Worm (Caenorhabditis elegans) whole organism, mixed stage, embryonic: ENCODE results near the gene F40F8.4.

Experiments used
- blmp-1 ChIP-seq: fragments of 150-350 bp; optimal IDR thresholded peaks from 2 replicates; lab custom pipeline; 2014; ENCODE audit warnings: missing biosample characterization, missing genetic modification characterization
- elt-1 ChIP-seq: sonication (generic microtip); optimal IDR thresholded peaks from 2 replicates; lab custom pipeline; 2017; ENCODE audit warnings: missing genetic modification characterization, mild to moderate bottlenecking, missing compliant biosample characterization, antibody characterized with exemption, moderate library complexity, borderline replicate concordance; ENCODE audit not compliant: insufficient read depth
- elt-3 ChIP-seq: fragments of 150-350 bp; optimal IDR thresholded peaks from 2 replicates; lab custom pipeline; 2014; ENCODE audit warnings: missing biosample characterization, missing genetic modification characterization
- ham-2 ChIP-seq: fragments of 200-800 bp; sonication (Bioruptor generic); optimal IDR thresholded peaks from 2 replicates; lab custom pipeline; 2018; ENCODE audit warnings: mild to moderate bottlenecking, missing genetic modification characterization, missing compliant biosample characterization
- lin-13 ChIP-seq: fragments of 150-350 bp; optimal IDR thresholded peaks from 2 replicates; lab custom pipeline; 2014; ENCODE audit warnings: missing biosample characterization, missing genetic modification characterization
- lsy-2 ChIP-seq: fragments of 150-350 bp; optimal IDR thresholded peaks from 2 replicates; lab custom pipeline; 2014; ENCODE audit warnings: missing biosample characterization, missing genetic modification characterization
- nhr-12 ChIP-seq: fragments of 150-350 bp; optimal IDR thresholded peaks from 2 replicates; lab custom pipeline; 2014; ENCODE audit warnings: missing biosample characterization, missing genetic modification characterization
- nhr-2 ChIP-seq: fragments of 150-350 bp; optimal IDR thresholded peaks from 2 replicates; lab custom pipeline; 2014; ENCODE audit warnings: missing biosample characterization, missing genetic modification characterization
- nhr-237 ChIP-seq: fragments of 150-350 bp; optimal IDR thresholded peaks from 2 replicates; lab custom pipeline; 2014; ENCODE audit warnings: missing biosample characterization, missing genetic modification characterization
- nhr-28 ChIP-seq: fragments of 150-350 bp; optimal IDR thresholded peaks from 2 replicates; lab custom pipeline; 2014; ENCODE audit warnings: missing biosample characterization, missing genetic modification characterization
- pha-4 ChIP-seq: fragments of 150-350 bp; optimal IDR thresholded peaks from 2 replicates; lab custom pipeline; 2018; ENCODE audit warnings: missing biosample characterization, missing genetic modification reagents, missing genetic modification characterization
- unc-120 ChIP-seq: sonication (generic microtip); optimal IDR thresholded peaks from 2 replicates; lab custom pipeline; 2017; ENCODE audit warnings: missing genetic modification characterization, missing compliant biosample characterization; ENCODE audit not compliant: poor library complexity, severe bottlenecking
- unc-39 ChIP-seq: fragments of 150-350 bp; optimal IDR thresholded peaks from 2 replicates; lab custom pipeline; 2014; ENCODE audit warnings: missing biosample characterization, missing genetic modification characterization
- ztf-11 ChIP-seq: fragments of 150-350 bp; optimal IDR thresholded peaks from 2 replicates; lab custom pipeline; 2014; ENCODE audit warnings: missing biosample characterization, missing genetic modification characterization

DNA sequence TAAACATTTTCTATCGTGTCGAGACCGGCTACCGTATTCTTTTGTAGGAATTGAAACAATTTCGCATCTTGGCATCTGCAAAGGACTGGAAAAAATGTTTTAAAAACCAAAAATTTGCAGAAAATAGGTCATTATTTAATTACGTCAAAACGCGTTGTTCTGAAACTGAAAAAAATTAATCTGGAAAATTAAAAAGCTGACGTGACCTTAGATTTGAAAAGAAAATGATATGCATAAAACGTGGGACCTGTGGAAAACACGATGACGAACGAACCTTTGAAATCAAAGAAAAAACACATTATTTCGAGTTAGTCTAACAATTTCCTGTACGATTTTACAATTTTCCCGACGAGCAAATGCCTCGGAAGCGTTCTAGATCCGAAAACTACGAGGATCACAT, 35.9 kb downstream of the F40F8.4 start, which contains the start of gene C09H10.9:
- TF ChIP-seq lin-13 (tag; lab: Kevin White, UChicago), result no peak
- TF ChIP-seq unc-39 (tag; lab: Kevin White, UChicago), result no peak
- TF ChIP-seq elt-3, result no peak
- TF ChIP-seq blmp-1 (tag; lab: Kevin White, UChicago), result no peak
- no peak for TF ChIP-seq nhr-28 (tag; lab: Kevin White, UChicago)
- no peak for TF ChIP-seq pha-4
- TF ChIP-seq nhr-12 (tag; lab: Kevin White, UChicago), result no peak
- TF ChIP-seq ztf-11 (tag; lab: Kevin White, UChicago), result no peak
- TF ChIP-seq unc-120 (tag; lab: Kevin White, UChicago), result no peak
- no peak for TF ChIP-seq lsy-2 (tag; lab: Kevin White, UChicago)
- TF ChIP-seq elt-1 (tag; lab: Kevin White, UChicago), result no peak
- no peak for TF ChIP-seq nhr-2
- TF ChIP-seq nhr-237 (tag; lab: Kevin White, UChicago), result no peak
- no peak for TF ChIP-seq ham-2 (GFP tag; lab: Kevin White, UChicago)
